Worm (Caenorhabditis elegans) whole organism, L3 larva: Measurements from ENCODE around the gene C01G6.4.
A peak's percentile ranks its signal among the peaks of the same experiment; 100 is the strongest.

Source experiments
- ZK546.5 ChIP-seq: sonication (generic microtip); optimal IDR thresholded peaks from 2 replicates; lab custom pipeline; 2017; ENCODE audit warnings: missing biosample characterization, missing genetic modification characterization
- ama-1 ChIP-seq: fragments of 150-350 bp; optimal IDR thresholded peaks from 2 replicates; lab custom pipeline; 2018
- daf-12 ChIP-seq: fragments of 150-350 bp; optimal IDR thresholded peaks from 2 replicates; lab custom pipeline; 2014; ENCODE audit warnings: missing biosample characterization, missing genetic modification reagents, missing genetic modification characterization
- nhr-11 ChIP-seq: fragments of 150-350 bp; optimal IDR thresholded peaks from 2 replicates; lab custom pipeline; 2014; ENCODE audit warnings: missing biosample characterization, missing genetic modification characterization
- pha-4 ChIP-seq: fragments of 150-350 bp; optimal IDR thresholded peaks from 2 replicates; lab custom pipeline; 2014; ENCODE audit warnings: missing biosample characterization, missing genetic modification reagents, missing genetic modification characterization
- unc-39 ChIP-seq: sonication (generic microtip); optimal IDR thresholded peaks from 4 replicates; lab custom pipeline; 2017; ENCODE audit warnings: missing biosample characterization, missing genetic modification characterization

DNA sequence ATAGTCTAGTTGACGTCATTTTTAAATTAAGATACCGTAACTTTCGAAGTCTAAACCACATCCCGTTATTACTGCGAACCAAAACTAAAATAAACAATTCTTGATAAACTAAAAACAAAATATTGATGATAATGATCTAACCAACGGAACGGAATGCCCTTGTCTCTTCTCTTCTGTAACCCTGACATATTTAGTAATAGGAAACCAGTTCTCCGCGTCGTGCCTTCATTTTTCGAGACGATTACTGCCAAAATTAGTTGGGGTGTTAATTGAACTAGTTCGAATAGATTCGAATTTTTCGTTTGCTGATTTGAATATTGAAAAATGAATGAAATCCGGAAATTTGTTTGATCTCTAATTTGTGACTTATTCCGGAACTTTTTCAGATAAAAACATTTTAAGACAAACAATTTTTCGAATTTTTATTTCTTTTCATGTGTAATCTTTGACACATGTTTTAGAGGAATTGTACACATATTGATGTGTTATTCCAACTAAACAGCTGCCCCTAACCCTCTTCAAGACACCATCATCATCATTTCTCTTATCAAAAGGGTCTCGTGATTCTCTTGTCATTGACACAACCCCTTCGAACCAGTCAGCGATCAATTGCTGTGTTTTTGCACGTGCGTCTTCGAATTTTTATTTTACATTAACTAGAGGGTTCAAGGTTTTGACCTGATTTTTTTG, 11.0 kb upstream of the C01G6.4 start:
- TF ChIP-seq ZK546.5 (tag; lab: Kevin White, UChicago) (no peak), unc-39 (tag; lab: Kevin White, UChicago) (no peak), nhr-11 (tag; lab: Kevin White, UChicago) (peak; percentile 8), pha-4 (tag; lab: Kevin White, UChicago) (peak; percentile 82), ama-1 (lab: Kevin White, UChicago) (peak; percentile 24), daf-12 (no peak)
